Fruit fly (Drosophila melanogaster) whole organism, embryonic: ENCODE results near the gene CG43338.
A peak's percentile ranks its signal among the peaks of the same experiment; 100 is the strongest.

Source experiments
- B-H1 ChIP-seq: fragments of 200-800 bp; sonication (Bioruptor generic); IDR thresholded peaks from 3 replicates; pipeline ENCODE4 v1.3.6; 2022; ENCODE audit warnings: missing biosample characterization, missing genetic modification characterization
- CG10979 ChIP-seq: fragments of 200-800 bp; sonication (Bioruptor generic); optimal IDR thresholded peaks from 2 replicates; lab custom pipeline; 2018; ENCODE audit warnings: missing biosample characterization, mild to moderate bottlenecking, missing genetic modification characterization, moderate library complexity
- CG11085 ChIP-seq: fragments of 200-800 bp; sonication (Bioruptor generic); IDR thresholded peaks from 2 replicates; pipeline ENCODE4 v1.3.6; 2022; ENCODE audit warnings: missing biosample characterization, missing genetic modification characterization
- CG13123 ChIP-seq: fragments of 200-800 bp; sonication (Bioruptor generic); optimal IDR thresholded peaks from 2 replicates; lab custom pipeline; 2016; ENCODE audit warnings: missing biosample characterization, missing genetic modification characterization
- CG13424 ChIP-seq: fragments of 200-800 bp; sonication (Bioruptor generic); optimal IDR thresholded peaks from 2 replicates; lab custom pipeline; 2019; ENCODE audit warnings: missing biosample characterization, mild to moderate bottlenecking, missing genetic modification characterization, moderate library complexity
- CG17328 ChIP-seq: fragments of 200-800 bp; sonication (Bioruptor generic); IDR thresholded peaks from 2 replicates; pipeline ENCODE4 v1.3.6; 2022; ENCODE audit warnings: missing biosample characterization, missing genetic modification characterization
- CG17802 ChIP-seq: fragments of 200-800 bp; sonication (Bioruptor generic); optimal IDR thresholded peaks from 2 replicates; lab custom pipeline; 2018; ENCODE audit warnings: missing biosample characterization, mild to moderate bottlenecking, missing genetic modification characterization, moderate library complexity
- CG30020 ChIP-seq: fragments of 200-800 bp; optimal IDR thresholded peaks from 2 replicates; lab custom pipeline; 2019; ENCODE audit warnings: missing biosample characterization, mild to moderate bottlenecking, missing genetic modification characterization, moderate library complexity
- CG32532 ChIP-seq: fragments of 200-800 bp; sonication (Bioruptor generic); IDR thresholded peaks from 2 replicates; pipeline ENCODE4 v1.3.6; 2022; ENCODE audit warnings: missing biosample characterization, missing genetic modification characterization
- CG3281 ChIP-seq: fragments of 200-800 bp; sonication (Bioruptor generic); optimal IDR thresholded peaks from 3 replicates; lab custom pipeline; 2017; ENCODE audit warnings: missing biosample characterization, mild to moderate bottlenecking, missing genetic modification characterization
- CG33213 ChIP-seq: fragments of 200-800 bp; sonication (Bioruptor generic); optimal IDR thresholded peaks from 3 replicates; lab custom pipeline; 2016; ENCODE audit warnings: missing biosample characterization, missing genetic modification characterization
- CG3407 ChIP-seq: fragments of 200-800 bp; sonication (Bioruptor generic); optimal IDR thresholded peaks from 2 replicates; lab custom pipeline; 2018; ENCODE audit warnings: missing biosample characterization, mild to moderate bottlenecking, missing genetic modification characterization
- CG3838 ChIP-seq: fragments of 200-800 bp; sonication (Bioruptor generic); optimal IDR thresholded peaks from 3 replicates; lab custom pipeline; 2016; ENCODE audit warnings: missing biosample characterization, missing genetic modification characterization
- CG4282 ChIP-seq: fragments of 200-800 bp; sonication (Bioruptor generic); optimal IDR thresholded peaks from 2 replicates; lab custom pipeline; 2016; ENCODE audit warnings: missing biosample characterization, missing genetic modification characterization
- CG5953 ChIP-seq: fragments of 200-800 bp; sonication (Bioruptor generic); IDR thresholded peaks from 2 replicates; pipeline ENCODE4 v1.3.6; 2022; ENCODE audit warnings: missing biosample characterization, missing genetic modification characterization
- CG6654 ChIP-seq: fragments of 200-800 bp; sonication (Bioruptor generic); optimal IDR thresholded peaks from 2 replicates; lab custom pipeline; 2017; ENCODE audit warnings: missing biosample characterization, mild to moderate bottlenecking, missing genetic modification characterization
- CG9609 ChIP-seq: fragments of 200-800 bp; sonication (Bioruptor generic); optimal IDR thresholded peaks from 3 replicates; lab custom pipeline; 2016; ENCODE audit warnings: missing biosample characterization, missing genetic modification characterization
- CkIIα-i1 ChIP-seq: fragments of 200-800 bp; sonication (Bioruptor generic); IDR thresholded peaks from 2 replicates; pipeline ENCODE4 v1.3.6; 2022; ENCODE audit warnings: missing biosample characterization, missing genetic modification characterization
- Dll ChIP-seq: fragments of 200-800 bp; sonication (Bioruptor generic); IDR thresholded peaks from 4 replicates; pipeline ENCODE4 v1.3.6; 2022; ENCODE audit warnings: missing biosample characterization, missing genetic modification characterization; ENCODE audit not compliant: partially characterized antibody
- Drgx ChIP-seq: fragments of 200-800 bp; sonication (Bioruptor generic); IDR thresholded peaks from 2 replicates; pipeline ENCODE4 v1.3.6; 2022; ENCODE audit warnings: missing biosample characterization, missing genetic modification characterization
- ERR ChIP-seq: fragments of 200-800 bp; sonication (Bioruptor generic); optimal IDR thresholded peaks from 2 replicates; lab custom pipeline; 2016; ENCODE audit warnings: missing biosample characterization, missing genetic modification characterization
- Elba2 ChIP-seq: fragments of 200-800 bp; sonication (Bioruptor generic); optimal IDR thresholded peaks from 3 replicates; lab custom pipeline; 2016; ENCODE audit warnings: missing biosample characterization, missing genetic modification characterization
- Hmx ChIP-seq: fragments of 200-800 bp; sonication (Bioruptor generic); optimal IDR thresholded peaks from 2 replicates; lab custom pipeline; 2016; ENCODE audit warnings: missing biosample characterization, missing genetic modification characterization
- Hr3 ChIP-seq: fragments of 200-800 bp; sonication (Bioruptor generic); optimal IDR thresholded peaks from 3 replicates; lab custom pipeline; 2016; ENCODE audit warnings: missing biosample characterization, missing genetic modification characterization
- Kr ChIP-seq: fragments of 200-800 bp; sonication (Bioruptor generic); optimal IDR thresholded peaks from 2 replicates; lab custom pipeline; 2017; ENCODE audit warnings: missing biosample characterization, mild to moderate bottlenecking, missing genetic modification characterization
- Med ChIP-seq: fragments of 200-800 bp; sonication (Bioruptor generic); peaks from one replicate; lab custom pipeline; 2016; ENCODE audit warnings: missing biosample characterization, missing genetic modification characterization, mild to moderate bottlenecking, inconsistent platforms, moderate library complexity
- Nf-YA ChIP-seq: fragments of 200-800 bp; sonication (Bioruptor generic); IDR thresholded peaks from 2 replicates; pipeline ENCODE4 v1.3.6; 2022; ENCODE audit warnings: missing biosample characterization, missing genetic modification characterization
- Oli ChIP-seq: fragments of 200-800 bp; sonication (Bioruptor generic); optimal IDR thresholded peaks from 2 replicates; lab custom pipeline; 2018; ENCODE audit warnings: missing biosample characterization, mild to moderate bottlenecking, missing genetic modification characterization, moderate library complexity
- Rfx ChIP-seq: fragments of 200-800 bp; sonication (Bioruptor generic); IDR thresholded peaks from 2 replicates; pipeline ENCODE4 v1.3.6; 2022; ENCODE audit warnings: missing biosample characterization, missing genetic modification characterization
- Ssrp ChIP-seq: fragments of 200-800 bp; sonication (Bioruptor generic); optimal IDR thresholded peaks from 2 replicates; lab custom pipeline; 2018; ENCODE audit warnings: missing biosample characterization, mild to moderate bottlenecking, missing genetic modification characterization, moderate library complexity
- Usf ChIP-seq: fragments of 200-800 bp; sonication (Bioruptor generic); optimal IDR thresholded peaks from 2 replicates; lab custom pipeline; 2017; ENCODE audit warnings: missing genotype, missing biosample characterization, missing genetic modification characterization
- bab2 ChIP-seq: fragments of 200-800 bp; sonication (Bioruptor generic); optimal IDR thresholded peaks from 2 replicates; lab custom pipeline; 2016; ENCODE audit warnings: missing biosample characterization, missing genetic modification characterization
- btn ChIP-seq: fragments of 200-800 bp; sonication (Bioruptor generic); optimal IDR thresholded peaks from 2 replicates; lab custom pipeline; 2016; ENCODE audit warnings: missing biosample characterization, missing genetic modification characterization
- cad ChIP-seq: fragments of >200 bp; optimal IDR thresholded peaks from 2 replicates; lab custom pipeline; 2017; ENCODE audit warnings: missing biosample characterization, missing genetic modification characterization
- crol ChIP-seq: fragments of 200-800 bp; sonication (Bioruptor generic); IDR thresholded peaks from 2 replicates; pipeline ENCODE4 v1.3.6; 2022; ENCODE audit warnings: missing biosample characterization, missing genetic modification characterization
- dimm ChIP-seq: fragments of 200-800 bp; sonication (Bioruptor generic); IDR thresholded peaks from 2 replicates; pipeline ENCODE4 v1.3.6; 2022; ENCODE audit warnings: missing biosample characterization, missing genetic modification characterization
- esg ChIP-seq: fragments of 200-800 bp; sonication (Bioruptor generic); conservative IDR thresholded peaks from 2 replicates; pipeline ENCODE4 v1.3.6; 2022; ENCODE audit warnings: missing biosample characterization, missing genetic modification characterization
- eve ChIP-seq, 2 experiments: fragments of >200 bp; optimal IDR thresholded peaks; 2 replicates each; lab custom pipeline; 2017; ENCODE audit warnings: missing biosample characterization in 2 of 2, missing genetic modification characterization in 2 of 2
- fd3F ChIP-seq: fragments of 200-800 bp; sonication (Bioruptor generic); optimal IDR thresholded peaks from 2 replicates; lab custom pipeline; 2018; ENCODE audit warnings: missing biosample characterization, mild to moderate bottlenecking, missing genetic modification characterization, moderate library complexity
- grau ChIP-seq: fragments of 200-800 bp; optimal IDR thresholded peaks from 3 replicates; lab custom pipeline; 2019; ENCODE audit warnings: missing biosample characterization, mild to moderate bottlenecking, missing genetic modification characterization, moderate library complexity
- gsb ChIP-seq: fragments of 200-800 bp; sonication (Bioruptor generic); IDR thresholded peaks from 2 replicates; pipeline ENCODE4 v1.3.6; 2022; ENCODE audit warnings: missing biosample characterization, missing genetic modification characterization
- her ChIP-seq: fragments of 200-800 bp; sonication (Bioruptor generic); optimal IDR thresholded peaks from 2 replicates; lab custom pipeline; 2016; ENCODE audit warnings: missing biosample characterization, missing genetic modification characterization
- insv ChIP-seq, 2 experiments: fragments of 200-800 bp; sonication (Bioruptor generic); optimal IDR thresholded peaks; 3 replicates each; lab custom pipeline; 2016 to 2018; ENCODE audit warnings: missing biosample characterization in 2 of 2, missing genetic modification characterization in 2 of 2
- kay ChIP-seq: fragments of 200-800 bp; sonication (Bioruptor generic); optimal IDR thresholded peaks from 2 replicates; lab custom pipeline; 2016; ENCODE audit warnings: missing biosample characterization, missing genetic modification characterization
- nerfin-2 ChIP-seq: fragments of 200-800 bp; sonication (Bioruptor generic); IDR thresholded peaks from 2 replicates; pipeline ENCODE4 v1.3.6; 2022; ENCODE audit warnings: missing biosample characterization, missing genetic modification characterization; ENCODE audit not compliant: partially characterized antibody
- onecut ChIP-seq: fragments of 200-800 bp; sonication (Bioruptor generic); IDR thresholded peaks from 2 replicates; pipeline ENCODE4 v1.3.6; 2022; ENCODE audit warnings: missing biosample characterization, missing genetic modification characterization
- pho ChIP-seq: fragments of 200-800 bp; sonication (Bioruptor generic); optimal IDR thresholded peaks from 2 replicates; lab custom pipeline; 2016; ENCODE audit warnings: missing biosample characterization, missing genetic modification characterization
- prd ChIP-seq, 3 experiments: fragments of >200 bp in 2 of 3; fragments of 200-800 bp in 1 of 3; sonication (Bioruptor generic) in 1 of 3; optimal IDR thresholded peaks in 2 of 3; IDR thresholded peaks in 1 of 3; 2 replicates in 2 of 3; 3 replicates in 1 of 3; pipeline versions ENCODE4 v1.3.6 to Lab custom; 2017 to 2022; ENCODE audit warnings: missing biosample characterization in 1 of 3, missing genetic modification characterization in 1 of 3
- psq ChIP-seq: fragments of 200-800 bp; sonication (Bioruptor generic); optimal IDR thresholded peaks from 2 replicates; lab custom pipeline; 2017; ENCODE audit warnings: missing biosample characterization, missing genetic modification characterization
- sim ChIP-seq: fragments of 200-800 bp; sonication (Bioruptor generic); IDR thresholded peaks from 2 replicates; pipeline ENCODE4 v1.3.6; 2022; ENCODE audit warnings: missing biosample characterization, missing genetic modification characterization
- stc ChIP-seq: fragments of 200-800 bp; sonication (Bioruptor generic); IDR thresholded peaks from 2 replicates; pipeline ENCODE4 v1.3.6; 2022; ENCODE audit warnings: missing biosample characterization, missing genetic modification characterization

Gene CG43338

dm6 chr2L:18653328-18653675 is 17.7 kb downstream of the CG43338 start (continued):
- TF ChIP-seq CG3407 (peak; percentile 41), CkIIα-i1 (no peak), CG4282 (GFP tag; lab: Kevin White, UChicago) (no peak), grau (tag; lab: Kevin White, UChicago) (peak; percentile 48), CG3838 (GFP tag; lab: Kevin White, UChicago) (no peak), her (GFP tag; lab: Kevin White, UChicago) (peak; percentile 39), Elba2 (GFP tag; lab: Kevin White, UChicago) (no peak), CG33213 (GFP tag; lab: Kevin White, UChicago) (peak; percentile 77), CG9609 (GFP tag; lab: Kevin White, UChicago) (no peak), psq (GFP tag; lab: Kevin White, UChicago) (peak; percentile 15), bab2 (GFP tag; lab: Kevin White, UChicago) (peak; percentile 7), prd (optimal IDR thresholded peaks at IDR 0.05; lab: Kevin White, UChicago) (no peak), prd (GFP tag; IDR thresholded peaks at IDR 0.05; lab: Robert Waterston, UW) (peak; percentile 94), sim (GFP tag; lab: Robert Waterston, UW) (0 out of 2 replicates have a peak, but pooled peaks have one; percentile 21), CG17328 (GFP tag; lab: Robert Waterston, UW) (peak; percentile 76), cad (GFP tag; lab: Kevin White, UChicago) (no peak), CG32532 (GFP tag; lab: Robert Waterston, UW) (peak; percentile 63), crol (GFP tag; lab: Robert Waterston, UW) (0 out of 2 replicates have a peak, but pooled peaks have one; percentile 12), CG30020 (tag; lab: Kevin White, UChicago) (no peak), Dll (GFP tag; lab: Robert Waterston, UW) (no peak), Drgx (GFP tag; lab: Robert Waterston, UW) (peak; percentile 41), CG13424 (peak; percentile 39), eve (GFP tag; optimal IDR thresholded peaks at IDR 0.05; lab: Kevin White, UChicago) (peak in 1 of 2 experiments; percentile 87), esg (GFP tag; lab: Robert Waterston, UW) (peak; percentile 64), kay (GFP tag; lab: Kevin White, UChicago) (peak; percentile 59), btn (GFP tag; lab: Kevin White, UChicago) (peak; percentile 79), fd3F (GFP tag; lab: Kevin White, UChicago) (no peak), gsb (GFP tag; lab: Robert Waterston, UW) (0 out of 2 replicates have a peak, but pooled peaks have one; percentile 35), stc (peak; percentile 34; the same call in 1 of the 2 replicates), pho (GFP tag; lab: Kevin White, UChicago) (no peak), Oli (tag; lab: Kevin White, UChicago) (peak; percentile 58), Med (GFP tag; lab: Kevin White, UChicago) (peak; percentile 95), Ssrp (peak; percentile 78), dimm (GFP tag; lab: Robert Waterston, UW) (peak; percentile 27; the same call in 1 of the 2 replicates), CG17802 (tag; lab: Kevin White, UChicago) (peak; percentile 66), nerfin-2 (no peak), CG11085 (GFP tag; lab: Robert Waterston, UW) (0 out of 2 replicates have a peak, but pooled peaks have one; percentile 41), CG5953 (GFP tag; lab: Robert Waterston, UW) (peak; percentile 10; the same call in 1 of the 2 replicates), Hr3 (peak; percentile 17), insv (GFP tag; optimal IDR thresholded peaks at IDR 0.05; lab: Kevin White, UChicago) (no peak), CG13123 (GFP tag; lab: Kevin White, UChicago) (peak; percentile 24), Nf-YA (peak; percentile 41; the same call in 1 of the 2 replicates), CG3281 (GFP tag; lab: Kevin White, UChicago) (peak; percentile 43), onecut (peak; percentile 34), Rfx (peak; percentile 59; the same call in 1 of the 2 replicates), Hmx (GFP tag; lab: Kevin White, UChicago) (no peak), CG10979 (tag; lab: Kevin White, UChicago) (peak; percentile 87), Usf (GFP tag; lab: Kevin White, UChicago) (peak; percentile 40), CG6654 (peak; percentile 61), B-H1 (GFP tag; lab: Robert Waterston, UW) (peak; percentile 78), ERR (GFP tag; lab: Kevin White, UChicago) (peak; percentile 22), Kr (GFP tag; lab: Kevin White, UChicago) (no peak)
